Worm (Caenorhabditis elegans) whole organism, L2 larva: ENCODE data around the gene F45C12.17.

Experiments
- aly-2 ChIP-seq: fragments of 150-350 bp; optimal IDR thresholded peaks from 2 replicates; lab custom pipeline; 2014; ENCODE audit warnings: missing biosample characterization, missing genetic modification characterization
- ama-1 ChIP-seq: fragments of 150-350 bp; optimal IDR thresholded peaks from 2 replicates; lab custom pipeline; 2018; ENCODE audit warnings: inconsistent platforms
- gmeb-1 ChIP-seq: fragments of 150-350 bp; optimal IDR thresholded peaks from 2 replicates; lab custom pipeline; 2014; ENCODE audit warnings: missing biosample characterization, missing genetic modification characterization
- mab-5 ChIP-seq: fragments of 150-350 bp; optimal IDR thresholded peaks from 2 replicates; lab custom pipeline; 2014; ENCODE audit warnings: missing biosample characterization, missing genetic modification characterization
- nhr-11 ChIP-seq: fragments of 150-350 bp; optimal IDR thresholded peaks from 2 replicates; lab custom pipeline; 2014; ENCODE audit warnings: missing biosample characterization, missing genetic modification characterization

- TF ChIP-seq aly-2 (tag; lab: Kevin White, UChicago), result no peak
- no peak for TF ChIP-seq gmeb-1 (tag; lab: Kevin White, UChicago)
- no peak for TF ChIP-seq nhr-11 (tag; lab: Kevin White, UChicago)
- no peak for TF ChIP-seq mab-5
- no peak for TF ChIP-seq ama-1
Measured at ce11 chrII:1722394-1722793, 3.5 kb upstream of the F45C12.17 start, which contains the start of the genes fbxb-5 and btb-8.
